Worm (Caenorhabditis elegans) whole organism, young adult: ENCODE measurements around the gene srsx-33.
A peak's percentile ranks its signal among the peaks of the same experiment; 100 is the strongest.

ENCODE experiments used
- B0019.2 ChIP-seq: fragments of 200-800 bp; sonication (Bioruptor generic); conservative IDR thresholded peaks from 2 replicates; pipeline ENCODE4 v1.3.6; 2022; ENCODE audit warnings: missing genetic modification reagents, missing genetic modification characterization, missing compliant biosample characterization
- B0261.1 ChIP-seq: sonication (generic microtip); optimal IDR thresholded peaks from 2 replicates; lab custom pipeline; 2016; ENCODE audit warnings: mild to moderate bottlenecking, missing genetic modification characterization, moderate library complexity, missing compliant biosample characterization
- F57A8.1 ChIP-seq: fragments of 200-800 bp; sonication (Bioruptor generic); optimal IDR thresholded peaks from 2 replicates; lab custom pipeline; 2018; ENCODE audit warnings: mild to moderate bottlenecking, missing genetic modification characterization, moderate library complexity, missing compliant biosample characterization
- T07F8.4 ChIP-seq: sonication (generic microtip); optimal IDR thresholded peaks from 2 replicates; lab custom pipeline; 2016; ENCODE audit warnings: mild to moderate bottlenecking, missing genetic modification characterization, moderate library complexity, missing compliant biosample characterization
- T26A5.8 ChIP-seq: sonication (generic microtip); optimal IDR thresholded peaks from 2 replicates; lab custom pipeline; 2016; ENCODE audit warnings: missing genetic modification characterization, missing compliant biosample characterization
- Y53F4B.3 ChIP-seq: fragments of 200-800 bp; sonication (Bioruptor generic); IDR thresholded peaks from 2 replicates; pipeline ENCODE4 v1.3.6; 2022; ENCODE audit warnings: missing genetic modification reagents, missing genetic modification characterization, missing compliant biosample characterization
- Y56A3A.18 ChIP-seq: fragments of 200-800 bp; sonication (Bioruptor generic); IDR thresholded peaks from 2 replicates; pipeline ENCODE4 v1.3.6; 2022; ENCODE audit warnings: missing genetic modification reagents, missing genetic modification characterization, missing compliant biosample characterization
- ZK185.1 ChIP-seq: sonication (generic microtip); optimal IDR thresholded peaks from 2 replicates; lab custom pipeline; 2016; ENCODE audit warnings: mild to moderate bottlenecking, missing genetic modification characterization, missing compliant biosample characterization; ENCODE audit not compliant: poor library complexity, severe bottlenecking
- akir-1 ChIP-seq: fragments of 200-800 bp; sonication (Bioruptor generic); optimal IDR thresholded peaks from 2 replicates; lab custom pipeline; 2018; ENCODE audit warnings: mild to moderate bottlenecking, missing genetic modification characterization, moderate library complexity, missing compliant biosample characterization
- aptf-3 ChIP-seq: fragments of 200-800 bp; sonication (Bioruptor generic); IDR thresholded peaks from 2 replicates; pipeline ENCODE4 v1.3.6; 2022; ENCODE audit warnings: missing genetic modification characterization, missing compliant biosample characterization
- atf-7 ChIP-seq: sonication (generic microtip); optimal IDR thresholded peaks from 2 replicates; lab custom pipeline; 2017; ENCODE audit warnings: mild to moderate bottlenecking, missing genetic modification characterization, missing compliant biosample characterization
- bed-2 ChIP-seq: fragments of 200-800 bp; sonication (Bioruptor generic); IDR thresholded peaks from 2 replicates; pipeline ENCODE4 v1.3.6; 2022; ENCODE audit warnings: missing genetic modification reagents, missing genetic modification characterization, missing compliant biosample characterization
- ceh-79 ChIP-seq: sonication (generic microtip); optimal IDR thresholded peaks from 2 replicates; lab custom pipeline; 2017; ENCODE audit warnings: mild to moderate bottlenecking, missing genetic modification characterization, missing compliant biosample characterization
- dpff-1 ChIP-seq: sonication (generic microtip); optimal IDR thresholded peaks from 2 replicates; lab custom pipeline; 2017; ENCODE audit warnings: mild to moderate bottlenecking, missing genetic modification characterization, missing compliant biosample characterization
- hlh-26 ChIP-seq: fragments of 200-800 bp; sonication (Bioruptor generic); conservative IDR thresholded peaks from 2 replicates; pipeline ENCODE4 v1.3.6; 2022; ENCODE audit warnings: missing genetic modification reagents, missing genetic modification characterization, missing compliant biosample characterization
- let-607 ChIP-seq, 2 experiments: fragments of 200-800 bp in 1 of 2; sonication (Bioruptor generic) in 1 of 2; sonication (generic microtip) in 1 of 2; optimal IDR thresholded peaks; 2 replicates each; lab custom pipeline; 2016 to 2018; ENCODE audit warnings: mild to moderate bottlenecking in 2 of 2, missing compliant biosample characterization in 2 of 2, missing genetic modification characterization in 2 of 2, moderate library complexity in 2 of 2, missing genotype in 1 of 2
- lin-40 ChIP-seq: sonication (generic microtip); optimal IDR thresholded peaks from 2 replicates; lab custom pipeline; 2016; ENCODE audit warnings: missing genetic modification characterization, mild to moderate bottlenecking, missing compliant biosample characterization, missing genotype, missing genetic modification reagents
- lir-1 ChIP-seq: fragments of 200-800 bp; sonication (Bioruptor generic); conservative IDR thresholded peaks from 2 replicates; pipeline ENCODE4 v1.3.6; 2022; ENCODE audit warnings: missing genetic modification reagents, missing genetic modification characterization, missing compliant biosample characterization
- lsy-27 ChIP-seq: sonication (generic microtip); optimal IDR thresholded peaks from 2 replicates; lab custom pipeline; 2017; ENCODE audit warnings: missing genetic modification characterization, mild to moderate bottlenecking, missing compliant biosample characterization, antibody characterized with exemption, missing genotype, borderline replicate concordance; ENCODE audit not compliant: insufficient read depth
- madf-10 ChIP-seq: sonication (generic microtip); optimal IDR thresholded peaks from 2 replicates; lab custom pipeline; 2016; ENCODE audit warnings: mild to moderate bottlenecking, missing genetic modification characterization, missing compliant biosample characterization
- mxl-1 ChIP-seq: sonication (generic microtip); optimal IDR thresholded peaks from 2 replicates; lab custom pipeline; 2016; ENCODE audit warnings: missing genetic modification characterization, missing compliant biosample characterization
- nhr-80 ChIP-seq: sonication (generic microtip); optimal IDR thresholded peaks from 2 replicates; lab custom pipeline; 2016; ENCODE audit warnings: missing genetic modification characterization, missing compliant biosample characterization
- snpc-1.1 ChIP-seq: sonication (generic microtip); optimal IDR thresholded peaks from 2 replicates; lab custom pipeline; 2017; ENCODE audit warnings: missing genetic modification characterization, mild to moderate bottlenecking, missing compliant biosample characterization, antibody characterized with exemption, moderate library complexity, missing genotype, missing genetic modification reagents; ENCODE audit not compliant: insufficient read depth
- snpc-4 ChIP-seq, 5 experiments: fragments of 150-350 bp in 1 of 5; sonication (generic microtip) in 4 of 5; optimal IDR thresholded peaks; 2 replicates each; lab custom pipeline; 2014 to 2018; ENCODE audit warnings: missing genetic modification characterization in 5 of 5, missing biosample characterization in 3 of 5, antibody characterized with exemption in 2 of 5, mild to moderate bottlenecking in 2 of 5, missing compliant biosample characterization in 2 of 5, missing genotype in 2 of 5, moderate library complexity in 2 of 5, missing genetic modification reagents in 1 of 5
- somi-1 ChIP-seq: fragments of 200-800 bp; sonication (Bioruptor generic); optimal IDR thresholded peaks from 2 replicates; lab custom pipeline; 2018; ENCODE audit warnings: mild to moderate bottlenecking, missing genetic modification characterization, missing compliant biosample characterization
- tbp1 ChIP-seq: fragments of 200-800 bp; sonication (Bioruptor generic); optimal IDR thresholded peaks from 2 replicates; lab custom pipeline; 2018; ENCODE audit warnings: mild to moderate bottlenecking, missing genetic modification characterization, missing compliant biosample characterization
- tlf-1 ChIP-seq: fragments of 200-800 bp; sonication (Bioruptor generic); optimal IDR thresholded peaks from 2 replicates; lab custom pipeline; 2018; ENCODE audit warnings: mild to moderate bottlenecking, missing genetic modification characterization, missing compliant biosample characterization
- ztf-18 ChIP-seq: sonication (generic microtip); optimal IDR thresholded peaks from 2 replicates; lab custom pipeline; 2016; ENCODE audit warnings: missing genotype, mild to moderate bottlenecking, missing genetic modification characterization, missing compliant biosample characterization

srsx-33 gene

ce11 chrV:11252429-11252828 lies at the start of gene srsx-33:
Gene srsx-33 (minus strand): TSS chrV:11252529.
- TF ChIP-seq Y56A3A.18 (GFP tag; lab: Robert Waterston, UW) (no peak), dpff-1 (tag; lab: Kevin White, UChicago) (no peak), hlh-26 (GFP tag; lab: Robert Waterston, UW) (no peak), B0019.2 (no peak), madf-10 (no peak), let-607 (tag; optimal IDR thresholded peaks at IDR 0.05; lab: Kevin White, UChicago) (no peak), akir-1 (GFP tag; lab: Kevin White, UChicago) (no peak), nhr-80 (no peak), tbp1 (no peak)

ce11 chrV:11300539-11300938 lies 48.2 kb upstream of the srsx-33 start, which contains the start of gene srh-47:
Gene srh-47 (minus strand): TSS chrV:11300639.
- TF ChIP-seq F57A8.1 (no peak), tlf-1 (no peak), bed-2 (GFP tag; lab: Robert Waterston, UW) (no peak), aptf-3 (GFP tag; lab: Robert Waterston, UW) (no peak)

- TF ChIP-seq ceh-79 (tag; lab: Kevin White, UChicago) (no peak), lin-40 (tag; lab: Kevin White, UChicago) (no peak), somi-1 (GFP tag; lab: Kevin White, UChicago) (no peak), atf-7 (tag; lab: Kevin White, UChicago) (no peak), T26A5.8 (no peak)
- TF ChIP-seq, all 124 proteins: peak for 0
Observed at ce11 chrV:11299406-11299805, 47.1 kb upstream of the srsx-33 start.

ce11 chrV:11298632-11299031 lies 46.3 kb upstream of the srsx-33 start, which contains the start of gene T03F7.5:
Gene T03F7.5 (minus strand): TSS chrV:11298732.
- TF ChIP-seq mxl-1 (tag; lab: Kevin White, UChicago) (no peak), nhr-80 (no peak), B0261.1 (tag; lab: Kevin White, UChicago) (no peak), madf-10 (no peak)

ce11 chrV:11294393-11294792 lies 42.1 kb upstream of the srsx-33 start, which contains the start of gene T03F7.6:
Gene T03F7.6 (plus strand): TSS chrV:11294693.
- TF ChIP-seq lir-1 (GFP tag; lab: Robert Waterston, UW) = no peak
- TF ChIP-seq tbp1 = no peak
- TF ChIP-seq T07F8.4 (tag; lab: Kevin White, UChicago) = no peak
- no peak for TF ChIP-seq ZK185.1 (tag; lab: Kevin White, UChicago)
- no peak for TF ChIP-seq lsy-27 (tag; lab: Kevin White, UChicago)
- no peak for TF ChIP-seq madf-10
- no peak for TF ChIP-seq snpc-1.1
- TF ChIP-seq Y53F4B.3 (GFP tag; lab: Robert Waterston, UW) = no peak
- TF ChIP-seq bed-2 (GFP tag; lab: Robert Waterston, UW) = no peak

ce11 chrV:11292682-11293081 lies 40.4 kb upstream of the srsx-33 start:
- TF ChIP-seq snpc-4 (GFP tag; optimal IDR thresholded peaks at IDR 0.05; lab: Kevin White, UChicago) (peak; percentile 3), snpc-4 (tag; optimal IDR thresholded peaks at IDR 0.05; lab: Kevin White, UChicago) (peak in 2 of 4 experiments; percentile 68 to 86), ztf-18 (tag; lab: Kevin White, UChicago) (no peak), snpc-1.1 (peak; percentile 24)
